Worm (Caenorhabditis elegans) whole organism, L4 larva: Measurements from ENCODE around the gene ints-11.

ENCODE experiments used
- F26F4.8 ChIP-seq: fragments of 200-800 bp; sonication (Bioruptor generic); conservative IDR thresholded peaks from 2 replicates; pipeline ENCODE4 v1.3.6; 2022; ENCODE audit warnings: missing genetic modification characterization, missing compliant biosample characterization
- F49E8.2 ChIP-seq: sonication (generic microtip); optimal IDR thresholded peaks from 2 replicates; lab custom pipeline; 2016; ENCODE audit warnings: missing compliant biosample characterization, mild to moderate bottlenecking, missing genetic modification characterization, borderline replicate concordance
- T20F7.1 ChIP-seq: fragments of 200-800 bp; sonication (Bioruptor generic); optimal IDR thresholded peaks from 2 replicates; lab custom pipeline; 2018; ENCODE audit warnings: mild to moderate bottlenecking, missing genetic modification characterization, missing compliant biosample characterization
- Y75B8A.6 ChIP-seq: fragments of 200-800 bp; sonication (Bioruptor generic); IDR thresholded peaks from 2 replicates; pipeline ENCODE4 v1.3.6; 2022; ENCODE audit warnings: missing genetic modification reagents, missing genetic modification characterization, missing compliant biosample characterization
- ZK337.2 ChIP-seq: fragments of 200-800 bp; sonication (Bioruptor generic); IDR thresholded peaks from 2 replicates; pipeline ENCODE4 v1.3.6; 2022; ENCODE audit warnings: missing genetic modification reagents, missing genetic modification characterization, missing compliant biosample characterization
- ZK546.5 ChIP-seq, 2 experiments: sonication (generic microtip); optimal IDR thresholded peaks; 2 replicates each; lab custom pipeline; 2017; ENCODE audit warnings: missing biosample characterization in 2 of 2, missing genetic modification characterization in 2 of 2
- aly-2 ChIP-seq: sonication (generic microtip); optimal IDR thresholded peaks from 2 replicates; lab custom pipeline; 2018; ENCODE audit warnings: missing biosample characterization, missing genetic modification characterization
- attf-4 ChIP-seq: sonication (generic microtip); optimal IDR thresholded peaks from 3 replicates; lab custom pipeline; 2017; ENCODE audit warnings: missing biosample characterization, missing genetic modification characterization
- ceh-44 ChIP-seq: fragments of 200-800 bp; sonication (Bioruptor generic); IDR thresholded peaks from 2 replicates; pipeline ENCODE4 v1.3.6; 2022; ENCODE audit warnings: missing genetic modification reagents, missing genetic modification characterization, missing compliant biosample characterization
- ctbp-1 ChIP-seq: fragments of 200-800 bp; sonication (Bioruptor generic); IDR thresholded peaks from 2 replicates; pipeline ENCODE4 v1.3.6; 2022; ENCODE audit warnings: missing genetic modification reagents, missing genetic modification characterization, missing compliant biosample characterization
- daf-12 ChIP-seq: fragments of 150-350 bp; optimal IDR thresholded peaks from 2 replicates; lab custom pipeline; 2014; ENCODE audit warnings: missing biosample characterization, missing genetic modification reagents, missing genetic modification characterization
- daf-19 ChIP-seq: fragments of 200-800 bp; sonication (Bioruptor generic); conservative IDR thresholded peaks from 2 replicates; pipeline ENCODE4 v1.3.6; 2022; ENCODE audit warnings: missing genetic modification characterization, missing compliant biosample characterization
- dpl-1 ChIP-seq: fragments of 150-350 bp; optimal IDR thresholded peaks from 2 replicates; lab custom pipeline; 2014; ENCODE audit warnings: missing biosample characterization, missing genetic modification reagents, missing genetic modification characterization
- duxl-1 ChIP-seq: sonication (generic microtip); optimal IDR thresholded peaks from 2 replicates; lab custom pipeline; 2016; ENCODE audit warnings: mild to moderate bottlenecking, missing genetic modification characterization, moderate library complexity, missing compliant biosample characterization; ENCODE audit not compliant: poor library complexity
- dve-1 ChIP-seq: sonication (generic microtip); optimal IDR thresholded peaks from 2 replicates; lab custom pipeline; 2017; ENCODE audit warnings: antibody characterized with exemption, mild to moderate bottlenecking, missing genetic modification characterization, missing compliant biosample characterization; ENCODE audit not compliant: insufficient read depth
- egl-27 ChIP-seq: sonication (generic microtip); optimal IDR thresholded peaks from 3 replicates; lab custom pipeline; 2017; ENCODE audit warnings: missing biosample characterization, missing genetic modification reagents, missing genetic modification characterization
- egl-43 ChIP-seq: fragments of 200-800 bp; sonication (Bioruptor generic); IDR thresholded peaks from 2 replicates; pipeline ENCODE4 v1.3.6; 2022; ENCODE audit warnings: missing genetic modification reagents, missing genetic modification characterization, missing compliant biosample characterization
- fkh-10 ChIP-seq: fragments of 150-350 bp; optimal IDR thresholded peaks from 2 replicates; lab custom pipeline; 2014; ENCODE audit warnings: missing biosample characterization, missing genetic modification reagents, missing genetic modification characterization
- hlh-11 ChIP-seq: fragments of 200-800 bp; sonication (Bioruptor generic); optimal IDR thresholded peaks from 2 replicates; lab custom pipeline; 2018; ENCODE audit warnings: mild to moderate bottlenecking, missing genetic modification characterization, missing compliant biosample characterization
- hlh-30 ChIP-seq: sonication (generic microtip); optimal IDR thresholded peaks from 2 replicates; lab custom pipeline; 2017; ENCODE audit warnings: antibody characterized with exemption, mild to moderate bottlenecking, missing genetic modification characterization, missing compliant biosample characterization; ENCODE audit not compliant: insufficient read depth
- lim-7 ChIP-seq: fragments of 200-800 bp; sonication (Bioruptor generic); IDR thresholded peaks from 2 replicates; pipeline ENCODE4 v1.3.6; 2022; ENCODE audit warnings: missing genetic modification characterization, missing compliant biosample characterization
- lin-1 ChIP-seq: fragments of 200-800 bp; sonication (Bioruptor generic); IDR thresholded peaks from 2 replicates; pipeline ENCODE4 v1.3.6; 2022; ENCODE audit warnings: missing genetic modification reagents, missing genetic modification characterization, missing compliant biosample characterization
- lin-38 ChIP-seq: fragments of 200-800 bp; sonication (Bioruptor generic); IDR thresholded peaks from 2 replicates; pipeline ENCODE4 v1.3.6; 2022; ENCODE audit warnings: missing genetic modification reagents, missing genetic modification characterization, missing compliant biosample characterization
- lsy-2 ChIP-seq, 2 experiments: fragments of 150-350 bp in 1 of 2; sonication (generic microtip) in 1 of 2; optimal IDR thresholded peaks; 2 replicates each; lab custom pipeline; 2014 to 2017; ENCODE audit warnings: missing biosample characterization in 2 of 2, missing genetic modification characterization in 2 of 2
- madf-5 ChIP-seq, 2 experiments: fragments of 200-800 bp; sonication (Bioruptor generic); IDR thresholded peaks; 2 replicates each; pipeline ENCODE4 v1.3.6; 2022; ENCODE audit warnings: missing compliant biosample characterization in 2 of 2, missing genetic modification characterization in 2 of 2
- mep-1 ChIP-seq: fragments of 150-350 bp; sonication (generic microtip); optimal IDR thresholded peaks from 3 replicates; lab custom pipeline; 2014; ENCODE audit warnings: missing biosample characterization, missing genetic modification characterization
- mes-2 ChIP-seq: sonication (generic microtip); optimal IDR thresholded peaks from 2 replicates; lab custom pipeline; 2016; ENCODE audit warnings: missing genotype, mild to moderate bottlenecking, missing genetic modification characterization, missing compliant biosample characterization; ENCODE audit not compliant: poor library complexity, severe bottlenecking
- nhr-10 ChIP-seq: fragments of 150-350 bp; optimal IDR thresholded peaks from 2 replicates; lab custom pipeline; 2014; ENCODE audit warnings: missing biosample characterization, missing genetic modification characterization
- nhr-111 ChIP-seq: fragments of 200-800 bp; sonication (Bioruptor generic); optimal IDR thresholded peaks from 2 replicates; lab custom pipeline; 2018; ENCODE audit warnings: mild to moderate bottlenecking, missing genetic modification characterization, missing compliant biosample characterization
- nhr-28 ChIP-seq: fragments of 150-350 bp; optimal IDR thresholded peaks from 2 replicates; lab custom pipeline; 2014; ENCODE audit warnings: missing biosample characterization, missing genetic modification characterization
- nhr-48 ChIP-seq: sonication (generic microtip); optimal IDR thresholded peaks from 2 replicates; lab custom pipeline; 2016; ENCODE audit warnings: mild to moderate bottlenecking, missing genetic modification characterization, missing compliant biosample characterization
- nhr-6 ChIP-seq: fragments of 150-350 bp; optimal IDR thresholded peaks from 2 replicates; lab custom pipeline; 2014; ENCODE audit warnings: missing biosample characterization, missing genetic modification characterization
- nhr-76 ChIP-seq: fragments of 150-350 bp; optimal IDR thresholded peaks from 2 replicates; lab custom pipeline; 2014; ENCODE audit warnings: missing biosample characterization, missing genetic modification characterization
- sdz-12 ChIP-seq: fragments of 200-800 bp; sonication (Bioruptor generic); optimal IDR thresholded peaks from 2 replicates; lab custom pipeline; 2018; ENCODE audit warnings: mild to moderate bottlenecking, missing genetic modification characterization, missing compliant biosample characterization
- snpc-1.2 ChIP-seq: fragments of 200-800 bp; sonication (Bioruptor generic); IDR thresholded peaks from 2 replicates; pipeline ENCODE4 v1.3.6; 2022; ENCODE audit warnings: missing genetic modification reagents, missing genetic modification characterization, missing compliant biosample characterization
- spr-3 ChIP-seq: fragments of 200-800 bp; sonication (Bioruptor generic); optimal IDR thresholded peaks from 2 replicates; lab custom pipeline; 2018; ENCODE audit warnings: mild to moderate bottlenecking, missing genetic modification characterization, missing compliant biosample characterization
- unc-130 ChIP-seq: sonication (generic microtip); optimal IDR thresholded peaks from 2 replicates; lab custom pipeline; 2016; ENCODE audit warnings: missing genetic modification reagents, missing genetic modification characterization, missing compliant biosample characterization
- unc-62 ChIP-seq, 3 experiments: fragments of 150-350 bp in 1 of 3; sonication (generic microtip); optimal IDR thresholded peaks in 2 of 3; peaks in 1 of 3; 1 replicate in 1 of 3; 2 replicates in 2 of 3; lab custom pipeline; 2014 to 2017; ENCODE audit warnings: missing biosample characterization in 3 of 3, missing genetic modification characterization in 3 of 3, missing genetic modification reagents in 3 of 3, missing genotype in 1 of 3
- vab-7 ChIP-seq: fragments of 200-800 bp; sonication (Bioruptor generic); IDR thresholded peaks from 2 replicates; pipeline ENCODE4 v1.3.6; 2022; ENCODE audit warnings: missing genetic modification reagents, missing genetic modification characterization, missing compliant biosample characterization
- zfp-3 ChIP-seq: fragments of 200-800 bp; sonication (Bioruptor generic); conservative IDR thresholded peaks from 2 replicates; pipeline ENCODE4 v1.3.6; 2022; ENCODE audit warnings: missing genetic modification reagents, missing genetic modification characterization, missing compliant biosample characterization
- zip-11 ChIP-seq: fragments of 200-800 bp; sonication (Bioruptor generic); IDR thresholded peaks from 2 replicates; pipeline ENCODE4 v1.3.6; 2022; ENCODE audit warnings: missing genetic modification characterization, missing compliant biosample characterization

Gene ints-11

ce11 chrII:8143278-8143931 lies at the start of gene ints-11, which contains the start of gene rpl-10:
Gene ints-11 (minus strand): TSS chrII:8143478.
Gene rpl-10 (plus strand): TSS chrII:8143881.
- TF ChIP-seq mep-1 (tag; lab: Kevin White, UChicago) (peak; percentile 25), mes-2 (tag; lab: Kevin White, UChicago) (peak; percentile 69), dve-1 (tag; lab: Kevin White, UChicago) (peak; percentile 20), nhr-6 (peak; percentile 10), zip-11 (GFP tag; lab: Robert Waterston, UW) (no peak), egl-27 (tag; lab: Kevin White, UChicago) (no peak), nhr-28 (tag; lab: Kevin White, UChicago) (peak; percentile 7), lin-38 (GFP tag; lab: Robert Waterston, UW) (peak; percentile 58), T20F7.1 (no peak), hlh-30 (tag; lab: Kevin White, UChicago) (peak; percentile 51), dpl-1 (GFP tag; lab: Kevin White, UChicago) (peak; percentile 68), hlh-11 (no peak), lin-1 (no peak), lsy-2 (tag; optimal IDR thresholded peaks at IDR 0.05; lab: Kevin White, UChicago) (peak in 1 of 2 experiments; percentile 97), aly-2 (tag; lab: Kevin White, UChicago) (no peak)

ce11 chrII:8190455-8190854 lies 47.2 kb upstream of the ints-11 start, which contains the start of gene T05C12.8:
Gene T05C12.8 (minus strand): TSS chrII:8190555.
- TF ChIP-seq nhr-48 (tag; lab: Kevin White, UChicago) (no peak), attf-4 (tag; lab: Kevin White, UChicago) (no peak), snpc-1.2 (GFP tag; lab: Robert Waterston, UW) (no peak), mep-1 (tag; lab: Kevin White, UChicago) (no peak), duxl-1 (no peak), nhr-6 (no peak), F26F4.8 (GFP tag; lab: Robert Waterston, UW) (no peak), daf-19 (GFP tag; lab: Robert Waterston, UW) (no peak)

ce11 chrII:8187516-8187915 lies 44.2 kb upstream of the ints-11 start:
- TF ChIP-seq Y75B8A.6 (GFP tag; lab: Robert Waterston, UW) = no peak
- TF ChIP-seq lin-1 = 0 out of 2 replicates have a peak, but pooled peaks have one; percentile 9
- TF ChIP-seq ctbp-1 (GFP tag; lab: Robert Waterston, UW) = peak; percentile 26; the same call in 1 of the 2 replicates
- no peak for TF ChIP-seq ZK546.5 (tag; optimal IDR thresholded peaks at IDR 0.05; lab: Kevin White, UChicago)
- TF ChIP-seq daf-19 (GFP tag; lab: Robert Waterston, UW) = no peak
- TF ChIP-seq daf-12 (tag; lab: Kevin White, UChicago) = no peak
- no peak for TF ChIP-seq unc-130 (GFP tag; lab: Kevin White, UChicago)
- peak; percentile 29 for TF ChIP-seq nhr-111
- peak; percentile 54; the same call in 1 of the 2 replicates for TF ChIP-seq lin-38 (GFP tag; lab: Robert Waterston, UW)
- no peak for TF ChIP-seq egl-43 (GFP tag; lab: Robert Waterston, UW)
- TF ChIP-seq F49E8.2 (tag; lab: Kevin White, UChicago) = peak; percentile 6
- TF ChIP-seq, all 104 proteins: peak for 5

ce11 chrII:8185016-8185493 lies 41.8 kb upstream of the ints-11 start, which contains the start of the genes mig-5 and cct-1:
Gene mig-5 (minus strand): TSS chrII:8185023.
Gene cct-1 (plus strand): TSS chrII:8185443.
- TF ChIP-seq ceh-44 (peak; percentile 53; the same call in 1 of the 2 replicates), egl-27 (tag; lab: Kevin White, UChicago) (no peak), mes-2 (tag; lab: Kevin White, UChicago) (peak; percentile 98), spr-3 (GFP tag; lab: Kevin White, UChicago) (peak; percentile 78), ZK337.2 (GFP tag; lab: Robert Waterston, UW) (no peak), lim-7 (no peak), unc-62 (GFP tag; optimal IDR thresholded peaks at IDR 0.05 in 1 of 2; lab: Kevin White, UChicago) (peak in 1 of 2 experiments; percentile 98), unc-62 (tag; optimal IDR thresholded peaks at IDR 0.05; lab: Kevin White, UChicago) (no peak), fkh-10 (GFP tag; lab: Kevin White, UChicago) (peak; percentile 97), sdz-12 (no peak), T20F7.1 (peak; percentile 93), nhr-10 (peak; percentile 88), ctbp-1 (GFP tag; lab: Robert Waterston, UW) (peak; percentile 93), lin-1 (peak; percentile 85), zfp-3 (peak; percentile 87), nhr-48 (tag; lab: Kevin White, UChicago) (peak; percentile 87), dve-1 (tag; lab: Kevin White, UChicago) (peak; percentile 98), nhr-76 (peak; percentile 2), vab-7 (GFP tag; lab: Robert Waterston, UW) (0 out of 2 replicates have a peak, but pooled peaks have one; percentile 29), madf-5 (GFP tag; IDR thresholded peaks at IDR 0.05; lab: Robert Waterston, UW) (no peak), ZK546.5 (tag; optimal IDR thresholded peaks at IDR 0.05; lab: Kevin White, UChicago) (peak in 1 of 2 experiments; percentile 82)
